Worm (Caenorhabditis elegans): ENCODE data around the gene C26F1.3.

The C26F1.3 gene

ce11 chrV:7820270-7820669 is 43.2 kb downstream of the C26F1.3 start, which contains the start of gene lbp-4 (continued):
- TF ChIP-seq tlf-1 (GFP tag; optimal IDR thresholded peaks at IDR 0.05) (no peak), pha-4 (tag; optimal IDR thresholded peaks at IDR 0.05) (no peak), hmg-20 (GFP tag; IDR thresholded peaks at IDR 0.05) (no peak), attf-3 (GFP tag; conservative IDR thresholded peaks at IDR 0.05) (no peak), C06A6.2 (GFP tag; conservative IDR thresholded peaks at IDR 0.05) (no peak), madf-10 (tag; optimal IDR thresholded peaks at IDR 0.05) (no peak), lsl-1 (GFP tag; optimal IDR thresholded peaks at IDR 0.05) (peak; percentile 30)

ce11 chrV:7822655-7823054 is 45.6 kb downstream of the C26F1.3 start:
- TF ChIP-seq lir-1 (GFP tag; conservative IDR thresholded peaks at IDR 0.05) (no peak), F22D6.2 (tag; optimal IDR thresholded peaks at IDR 0.05) (no peak), repo-1 (tag; optimal IDR thresholded peaks at IDR 0.05) (no peak), cebp-2 (GFP tag; IDR thresholded peaks at IDR 0.05) (no peak), cebp-1 (GFP tag; IDR thresholded peaks at IDR 0.05) (no peak), cebp-1 (tag; optimal IDR thresholded peaks at IDR 0.05) (no peak), K11D2.4 (GFP tag; IDR thresholded peaks at IDR 0.05) (no peak), Y67H2A.10 (GFP tag; conservative IDR thresholded peaks at IDR 0.05) (no peak), chd-7 (tag; optimal IDR thresholded peaks at IDR 0.05) (no peak), ets-4 (GFP tag; optimal IDR thresholded peaks at IDR 0.05) (no peak), rpc-1 (optimal IDR thresholded peaks at IDR 0.05) (no peak), rpc-1 (tag; optimal IDR thresholded peaks at IDR 0.05) (no peak), ztf-25 (GFP tag; IDR thresholded peaks at IDR 0.05) (no peak), F39B2.1 (GFP tag; IDR thresholded peaks at IDR 0.05) (no peak), lag-1 (GFP tag; IDR thresholded peaks at IDR 0.05) (no peak), ztf-18 (tag; optimal IDR thresholded peaks at IDR 0.05) (no peak), atf-7 (tag; optimal IDR thresholded peaks at IDR 0.05) (no peak)

DNA sequence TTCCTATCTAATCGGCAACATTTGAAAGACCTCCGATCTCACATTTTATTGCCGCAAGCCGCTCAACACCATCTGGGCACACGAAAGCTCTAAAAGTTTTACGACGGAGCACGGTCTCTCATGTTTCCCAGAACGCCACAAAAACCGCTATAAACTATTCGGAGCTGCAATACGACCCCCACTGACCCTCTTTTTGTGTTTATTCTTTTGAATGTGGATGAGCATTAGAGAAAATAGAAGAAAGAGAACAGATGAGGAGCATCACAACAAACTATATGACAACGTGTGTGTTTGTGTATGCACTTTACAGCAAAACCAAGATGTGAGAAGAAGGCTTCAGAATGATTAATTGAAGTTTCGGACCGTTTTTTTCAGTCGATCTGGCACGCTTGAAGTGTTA is 47.0 kb downstream of the C26F1.3 start:
- TF ChIP-seq Y79H2A.3 (GFP tag; conservative IDR thresholded peaks at IDR 0.05) (no peak), cebp-2 (GFP tag; IDR thresholded peaks at IDR 0.05) (no peak), attf-3 (GFP tag; conservative IDR thresholded peaks at IDR 0.05) (no peak), K11D2.4 (GFP tag; IDR thresholded peaks at IDR 0.05) (no peak), tbp1 (GFP tag; optimal IDR thresholded peaks at IDR 0.05) (no peak), hmg-1.2 (GFP tag; IDR thresholded peaks at IDR 0.05) (no peak), F57C9.4 (tag; optimal IDR thresholded peaks at IDR 0.05) (no peak), lsy-27 (tag; optimal IDR thresholded peaks at IDR 0.05; ENCODE audit: borderline replicate concordance, insufficient read depth) (no peak), unc-130 (GFP tag; optimal IDR thresholded peaks at IDR 0.05) (no peak), F39B2.1 (GFP tag; IDR thresholded peaks at IDR 0.05) (no peak), ztf-3 (GFP tag; optimal IDR thresholded peaks at IDR 0.05) (no peak), gei-17 (GFP tag; optimal IDR thresholded peaks at IDR 0.05) (no peak), C17E4.6 (GFP tag; IDR thresholded peaks at IDR 0.05) (no peak), ceh-40 (GFP tag; IDR thresholded peaks at IDR 0.05) (no peak), ccch-3 (GFP tag; optimal IDR thresholded peaks at IDR 0.05) (no peak), let-607 (tag; optimal IDR thresholded peaks at IDR 0.05) (no peak), cebp-1 (GFP tag; IDR thresholded peaks at IDR 0.05) (no peak), cebp-1 (tag; optimal IDR thresholded peaks at IDR 0.05) (no peak), lag-1 (GFP tag; IDR thresholded peaks at IDR 0.05) (no peak), pbrm-1 (GFP tag; IDR thresholded peaks at IDR 0.05) (no peak), F49E8.2 (tag; optimal IDR thresholded peaks at IDR 0.05; ENCODE audit: insufficient read depth) (no peak)

Measured in whole organism, young adult.